Fruit fly (Drosophila melanogaster): Measurements from ENCODE around the gene eag.

- TF ChIP-seq CG8478 (optimal IDR thresholded peaks at IDR 0.05): no peak
- no peak for TF ChIP-seq CTCF (optimal IDR thresholded peaks at IDR 0.05)
Observed at dm6 chrX:15029864-15030263, 74.6 kb downstream of the eag start.

Data from S2 (cell line).